Fruit fly (Drosophila melanogaster) whole organism, prepupa: ENCODE results near the gene Reps.

ENCODE experiments used
- Blimp-1 ChIP-seq: fragments of 200-800 bp; sonication (Bioruptor generic); optimal IDR thresholded peaks from 3 replicates; lab custom pipeline; 2017; ENCODE audit warnings: missing biosample characterization, missing genetic modification characterization, mild to moderate bottlenecking, moderate library complexity, missing genetic modification reagents
- CG10631 ChIP-seq: fragments of 200-800 bp; sonication (Bioruptor generic); optimal IDR thresholded peaks from 2 replicates; lab custom pipeline; 2016; ENCODE audit warnings: missing biosample characterization, missing genetic modification characterization
- CG10669 ChIP-seq: fragments of 200-800 bp; sonication (Bioruptor generic); optimal IDR thresholded peaks from 3 replicates; lab custom pipeline; 2018; ENCODE audit warnings: missing biosample characterization, mild to moderate bottlenecking, missing genetic modification characterization, moderate library complexity
- CG11294 ChIP-seq: fragments of 200-800 bp; sonication (Bioruptor generic); IDR thresholded peaks from 2 replicates; pipeline ENCODE4 v1.3.6; 2022; ENCODE audit warnings: missing biosample characterization, missing genetic modification characterization
- CG11762 ChIP-seq: fragments of 200-800 bp; sonication (Bioruptor generic); optimal IDR thresholded peaks from 3 replicates; lab custom pipeline; 2016; ENCODE audit warnings: missing biosample characterization, missing genetic modification characterization; ENCODE audit not compliant: insufficient read depth
- CG15336 ChIP-seq: fragments of 200-800 bp; sonication (Bioruptor generic); IDR thresholded peaks from 2 replicates; pipeline ENCODE4 v1.3.6; 2022; ENCODE audit warnings: missing biosample characterization, missing genetic modification characterization
- CG1621 ChIP-seq: fragments of 200-800 bp; sonication (Bioruptor generic); optimal IDR thresholded peaks from 3 replicates; lab custom pipeline; 2018; ENCODE audit warnings: missing biosample characterization, mild to moderate bottlenecking, missing genetic modification characterization
- CG16779 ChIP-seq: fragments of 200-800 bp; sonication (Bioruptor generic); optimal IDR thresholded peaks from 3 replicates; lab custom pipeline; 2017; ENCODE audit warnings: missing biosample characterization, mild to moderate bottlenecking, missing genetic modification characterization
- CG3032 ChIP-seq: fragments of 200-800 bp; optimal IDR thresholded peaks from 2 replicates; lab custom pipeline; 2019; ENCODE audit warnings: missing biosample characterization, mild to moderate bottlenecking, missing genetic modification characterization, moderate library complexity
- CG31627 ChIP-seq: fragments of 200-800 bp; sonication (Bioruptor generic); optimal IDR thresholded peaks from 3 replicates; lab custom pipeline; 2016; ENCODE audit warnings: missing biosample characterization, missing genetic modification characterization
- CG32006 ChIP-seq: fragments of 200-800 bp; sonication (Bioruptor generic); optimal IDR thresholded peaks from 3 replicates; lab custom pipeline; 2017; ENCODE audit warnings: missing biosample characterization, mild to moderate bottlenecking, missing genetic modification characterization
- CG34406 ChIP-seq: fragments of 200-800 bp; sonication (Bioruptor generic); optimal IDR thresholded peaks from 3 replicates; lab custom pipeline; 2016; ENCODE audit warnings: missing biosample characterization, missing genetic modification characterization
- CG3919 ChIP-seq: fragments of 200-800 bp; sonication (Bioruptor generic); optimal IDR thresholded peaks from 3 replicates; lab custom pipeline; 2016; ENCODE audit warnings: missing biosample characterization, missing genetic modification characterization
- CG4318 ChIP-seq: fragments of 200-800 bp; sonication (Bioruptor generic); optimal IDR thresholded peaks from 3 replicates; lab custom pipeline; 2017; ENCODE audit warnings: missing biosample characterization, mild to moderate bottlenecking, missing genetic modification characterization
- CG6163 ChIP-seq: fragments of 200-800 bp; sonication (Bioruptor generic); IDR thresholded peaks from 3 replicates; pipeline ENCODE4 v1.3.6; 2022; ENCODE audit warnings: missing biosample characterization, missing genetic modification characterization
- CG6276 ChIP-seq: fragments of 200-800 bp; sonication (Bioruptor generic); optimal IDR thresholded peaks from 2 replicates; lab custom pipeline; 2017; ENCODE audit warnings: missing biosample characterization, mild to moderate bottlenecking, missing genetic modification characterization
- CG6792 ChIP-seq: fragments of 200-800 bp; sonication (Bioruptor generic); optimal IDR thresholded peaks from 3 replicates; lab custom pipeline; 2016; ENCODE audit warnings: missing biosample characterization, missing genetic modification characterization
- CG6854 ChIP-seq: fragments of 200-800 bp; sonication (Bioruptor generic); optimal IDR thresholded peaks from 2 replicates; lab custom pipeline; 2017; ENCODE audit warnings: missing biosample characterization, mild to moderate bottlenecking, missing genetic modification characterization
- CG8119 ChIP-seq: fragments of 200-800 bp; sonication (Bioruptor generic); IDR thresholded peaks from 3 replicates; pipeline ENCODE4 v1.3.6; 2022; ENCODE audit warnings: missing biosample characterization, missing genetic modification characterization
- CG8632 ChIP-seq: fragments of 200-800 bp; sonication (Bioruptor generic); optimal IDR thresholded peaks from 3 replicates; lab custom pipeline; 2016; ENCODE audit warnings: missing biosample characterization, missing genetic modification characterization
- Eip75B ChIP-seq: fragments of 200-800 bp; sonication (Bioruptor generic); optimal IDR thresholded peaks from 3 replicates; lab custom pipeline; 2016; ENCODE audit warnings: missing biosample characterization, missing genetic modification characterization
- Eip78C ChIP-seq: fragments of 200-800 bp; sonication (Bioruptor generic); peaks from one replicate; lab custom pipeline; 2016; ENCODE audit warnings: missing biosample characterization, missing genetic modification characterization
- Eip93F ChIP-seq: fragments of 200-800 bp; sonication (Bioruptor generic); optimal IDR thresholded peaks from 2 replicates; lab custom pipeline; 2016; ENCODE audit warnings: missing biosample characterization, mild to moderate bottlenecking, missing genetic modification characterization
- Ets21C ChIP-seq: fragments of 200-800 bp; sonication (Bioruptor generic); optimal IDR thresholded peaks from 3 replicates; lab custom pipeline; 2016; ENCODE audit warnings: missing biosample characterization, missing genetic modification characterization
- Ets96B ChIP-seq: fragments of 200-800 bp; optimal IDR thresholded peaks from 2 replicates; lab custom pipeline; 2019; ENCODE audit warnings: missing biosample characterization, mild to moderate bottlenecking, missing genetic modification characterization, moderate library complexity
- Gug ChIP-seq: fragments of 200-800 bp; sonication (Bioruptor generic); IDR thresholded peaks from 2 replicates; pipeline ENCODE4 v1.3.6; 2022; ENCODE audit warnings: missing biosample characterization, missing genetic modification characterization
- Hr39 ChIP-seq: fragments of 200-800 bp; sonication (Bioruptor generic); optimal IDR thresholded peaks from 2 replicates; lab custom pipeline; 2016; ENCODE audit warnings: missing biosample characterization, missing genetic modification characterization
- Hr4 ChIP-seq: fragments of 200-800 bp; sonication (Bioruptor generic); optimal IDR thresholded peaks from 3 replicates; lab custom pipeline; 2016; ENCODE audit warnings: missing biosample characterization, missing genetic modification characterization
- Lpt ChIP-seq: fragments of 200-800 bp; sonication (Bioruptor generic); optimal IDR thresholded peaks from 3 replicates; lab custom pipeline; 2016; ENCODE audit warnings: missing biosample characterization, missing genetic modification characterization
- Met ChIP-seq: fragments of 200-800 bp; sonication (Bioruptor generic); optimal IDR thresholded peaks from 3 replicates; lab custom pipeline; 2016; ENCODE audit warnings: missing biosample characterization, missing genetic modification characterization
- OdsH ChIP-seq: fragments of 200-800 bp; sonication (Bioruptor generic); optimal IDR thresholded peaks from 3 replicates; lab custom pipeline; 2016; ENCODE audit warnings: missing biosample characterization, missing genetic modification characterization
- Smox ChIP-seq: fragments of 200-800 bp; sonication (Bioruptor generic); optimal IDR thresholded peaks from 3 replicates; lab custom pipeline; 2016; ENCODE audit warnings: missing biosample characterization, missing genetic modification characterization
- Sox102F ChIP-seq: fragments of 200-800 bp; sonication (Bioruptor generic); optimal IDR thresholded peaks from 2 replicates; lab custom pipeline; 2016; ENCODE audit warnings: missing biosample characterization, mild to moderate bottlenecking, missing genetic modification characterization
- Sox14 ChIP-seq: fragments of 200-800 bp; sonication (Bioruptor generic); optimal IDR thresholded peaks from 3 replicates; lab custom pipeline; 2016; ENCODE audit warnings: missing biosample characterization, missing genetic modification characterization
- achi ChIP-seq: fragments of 200-800 bp; sonication (Bioruptor generic); optimal IDR thresholded peaks from 3 replicates; lab custom pipeline; 2016; ENCODE audit warnings: missing biosample characterization, missing genetic modification characterization
- acj6 ChIP-seq: fragments of 200-800 bp; sonication (Bioruptor generic); optimal IDR thresholded peaks from 3 replicates; lab custom pipeline; 2016; ENCODE audit warnings: missing biosample characterization, missing genetic modification characterization
- cyc ChIP-seq: fragments of 200-800 bp; sonication (Bioruptor generic); optimal IDR thresholded peaks from 3 replicates; lab custom pipeline; 2016; ENCODE audit warnings: missing biosample characterization, missing genetic modification characterization
- dac ChIP-seq: fragments of 200-800 bp; sonication (Bioruptor generic); optimal IDR thresholded peaks from 2 replicates; lab custom pipeline; 2017; ENCODE audit warnings: missing biosample characterization, mild to moderate bottlenecking, missing genetic modification characterization
- eg ChIP-seq: fragments of 200-800 bp; sonication (Bioruptor generic); IDR thresholded peaks from 3 replicates; pipeline ENCODE4 v1.3.6; 2022; ENCODE audit warnings: missing biosample characterization, missing genetic modification characterization
- esn ChIP-seq: fragments of 200-800 bp; sonication (Bioruptor generic); optimal IDR thresholded peaks from 2 replicates; lab custom pipeline; 2016; ENCODE audit warnings: missing biosample characterization, mild to moderate bottlenecking, missing genetic modification characterization, moderate library complexity
- fd59A ChIP-seq: fragments of 200-800 bp; sonication (Bioruptor generic); optimal IDR thresholded peaks from 2 replicates; lab custom pipeline; 2017; ENCODE audit warnings: missing biosample characterization, mild to moderate bottlenecking, missing genetic modification characterization, missing genetic modification reagents
- fd85E ChIP-seq: fragments of 200-800 bp; sonication (Bioruptor generic); optimal IDR thresholded peaks from 3 replicates; lab custom pipeline; 2016; ENCODE audit warnings: missing biosample characterization, missing genetic modification characterization
- fkh ChIP-seq: fragments of 200-800 bp; sonication (Bioruptor generic); optimal IDR thresholded peaks from 3 replicates; lab custom pipeline; 2017; ENCODE audit warnings: missing biosample characterization, mild to moderate bottlenecking, missing genetic modification characterization, moderate library complexity
- lz ChIP-seq: fragments of 200-800 bp; sonication (Bioruptor generic); optimal IDR thresholded peaks from 3 replicates; lab custom pipeline; 2016; ENCODE audit warnings: missing biosample characterization, missing genetic modification characterization
- net ChIP-seq: fragments of 200-800 bp; sonication (Bioruptor generic); optimal IDR thresholded peaks from 3 replicates; lab custom pipeline; 2016; ENCODE audit warnings: missing biosample characterization, missing genetic modification characterization
- pdm3 ChIP-seq: fragments of 200-800 bp; sonication (Bioruptor generic); optimal IDR thresholded peaks from 3 replicates; lab custom pipeline; 2016; ENCODE audit warnings: missing biosample characterization, missing genetic modification characterization
- salr ChIP-seq, 2 experiments: fragments of 200-800 bp; sonication (Bioruptor generic); optimal IDR thresholded peaks; 3 replicates each; lab custom pipeline; 2016 to 2018; ENCODE audit warnings: missing biosample characterization in 2 of 2, missing genetic modification characterization in 2 of 2, mild to moderate bottlenecking in 1 of 2
- spab ChIP-seq: fragments of 200-800 bp; sonication (Bioruptor generic); optimal IDR thresholded peaks from 2 replicates; lab custom pipeline; 2017; ENCODE audit warnings: missing biosample characterization, mild to moderate bottlenecking, missing genetic modification characterization, missing genetic modification reagents
- svp ChIP-seq: fragments of 200-800 bp; sonication (Bioruptor generic); peaks from one replicate; lab custom pipeline; 2016; ENCODE audit warnings: missing biosample characterization, missing genetic modification characterization
- topi ChIP-seq: fragments of 200-800 bp; sonication (Bioruptor generic); optimal IDR thresholded peaks from 3 replicates; lab custom pipeline; 2016; ENCODE audit warnings: missing biosample characterization, missing genetic modification characterization
- vri ChIP-seq: fragments of 200-800 bp; sonication (Bioruptor generic); optimal IDR thresholded peaks from 3 replicates; lab custom pipeline; 2016; ENCODE audit warnings: missing biosample characterization, mild to moderate bottlenecking, missing genetic modification characterization

Reps gene

DNA sequence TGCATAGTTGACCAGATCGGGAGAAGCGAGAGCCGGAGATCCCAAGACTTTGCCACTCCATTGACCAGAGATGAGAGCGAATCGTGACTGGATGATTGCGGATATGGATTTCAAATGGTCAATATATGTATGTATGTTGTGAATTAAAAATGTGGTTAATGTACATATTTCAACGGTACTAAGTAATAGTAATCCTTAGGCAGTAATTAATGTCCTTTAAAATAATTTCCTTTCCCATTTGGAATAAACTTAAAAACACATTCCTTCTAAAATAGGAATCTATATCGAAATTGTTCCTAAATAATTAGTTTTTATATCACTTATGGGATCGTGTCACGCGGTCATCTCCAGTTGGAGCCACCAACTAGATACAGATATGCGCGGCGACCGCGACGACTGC lies 32.5 kb downstream of the Reps start:
- TF ChIP-seq CG1621 (tag; lab: Kevin White, UChicago) (peak; percentile 2), CG6276 (GFP tag; lab: Kevin White, UChicago) (peak; percentile 29), net (GFP tag; lab: Kevin White, UChicago) (peak; percentile 32), OdsH (GFP tag; lab: Kevin White, UChicago) (peak; percentile 42), CG6163 (no peak), CG3032 (peak; percentile 22), esn (GFP tag; lab: Kevin White, UChicago) (peak; percentile 23), Ets21C (GFP tag; lab: Kevin White, UChicago) (no peak), Gug (no peak), CG31627 (peak; percentile 16), svp (GFP tag; lab: Kevin White, UChicago) (peak; percentile 36), spab (GFP tag; lab: Kevin White, UChicago) (peak; percentile 30), achi (GFP tag; lab: Kevin White, UChicago) (peak; percentile 45), CG32006 (GFP tag; lab: Kevin White, UChicago) (peak; percentile 82), fd85E (GFP tag; lab: Kevin White, UChicago) (no peak), eg (no peak; the same call in 2 of the 3 replicates), CG6854 (GFP tag; lab: Kevin White, UChicago) (no peak), Met (GFP tag; lab: Kevin White, UChicago) (no peak), Lpt (GFP tag; lab: Kevin White, UChicago) (peak; percentile 2), CG6792 (GFP tag; lab: Kevin White, UChicago) (peak; percentile 27), dac (GFP tag; lab: Kevin White, UChicago) (no peak), salr (GFP tag; optimal IDR thresholded peaks at IDR 0.05; lab: Kevin White, UChicago) (peak in 1 of 2 experiments; percentile 56), Blimp-1 (GFP tag; lab: Kevin White, UChicago) (no peak), Eip78C (GFP tag; lab: Kevin White, UChicago) (peak; percentile 84), CG10631 (peak; percentile 65), Hr39 (GFP tag; lab: Kevin White, UChicago) (peak; percentile 2), Sox14 (GFP tag; lab: Kevin White, UChicago) (peak; percentile 43), Eip93F (GFP tag; lab: Kevin White, UChicago) (no peak), Sox102F (peak; percentile 2), CG11762 (GFP tag; lab: Kevin White, UChicago) (no peak), acj6 (GFP tag; lab: Kevin White, UChicago) (peak; percentile 34), Hr4 (GFP tag; lab: Kevin White, UChicago) (peak; percentile 49), lz (GFP tag; lab: Kevin White, UChicago) (no peak), CG4318 (GFP tag; lab: Kevin White, UChicago) (peak; percentile 61), CG15336 (peak; percentile 73), CG8119 (GFP tag; lab: Robert Waterston, UW) (peak; percentile 73), CG16779 (tag; lab: Kevin White, UChicago) (no peak), CG34406 (GFP tag; lab: Kevin White, UChicago) (peak; percentile 14), pdm3 (GFP tag; lab: Kevin White, UChicago) (peak; percentile 52), Eip75B (GFP tag; lab: Kevin White, UChicago) (peak; percentile 34), CG3919 (GFP tag; lab: Kevin White, UChicago) (peak; percentile 5), fd59A (GFP tag; lab: Kevin White, UChicago) (peak; percentile 46), CG8632 (GFP tag; lab: Kevin White, UChicago) (peak; percentile 10), CG11294 (no peak), cyc (no peak), Ets96B (tag; lab: Kevin White, UChicago) (peak; percentile 48), Smox (GFP tag; lab: Kevin White, UChicago) (peak; percentile 20), topi (no peak), CG10669 (GFP tag; lab: Kevin White, UChicago) (peak; percentile 5), fkh (GFP tag; lab: Kevin White, UChicago) (no peak), vri (GFP tag; lab: Kevin White, UChicago) (peak; percentile 3)
- TF ChIP-seq, all 60 proteins: peak for 34
